Fruit fly (Drosophila melanogaster): ENCODE results near the gene Ptp61F.
A peak's percentile ranks its signal among the peaks of the same experiment; 100 is the strongest.

Gene Ptp61F

dm6 chr3L:1496408-1496807 is 21.4 kb upstream of the Ptp61F start, which contains the start of gene CG12084 (continued):
- no peak for TF ChIP-seq grau (tag; optimal IDR thresholded peaks at IDR 0.05)
- TF ChIP-seq Neu2 (GFP tag; optimal IDR thresholded peaks at IDR 0.05; ENCODE audit: borderline replicate concordance) = no peak
- TF ChIP-seq Lpt (GFP tag; optimal IDR thresholded peaks at IDR 0.05) = no peak
- TF ChIP-seq wor (GFP tag; IDR thresholded peaks at IDR 0.05) = no peak
- no peak for TF ChIP-seq BtbVII (GFP tag; optimal IDR thresholded peaks at IDR 0.05)
- no peak for TF ChIP-seq z (GFP tag; IDR thresholded peaks at IDR 0.05)
- TF ChIP-seq H2.0 (GFP tag; IDR thresholded peaks at IDR 0.05) = no peak
- no peak for TF ChIP-seq CG2678 (tag; optimal IDR thresholded peaks at IDR 0.05)
- TF ChIP-seq CG6272 (GFP tag; IDR thresholded peaks at IDR 0.05) = no peak
- TF ChIP-seq sens-2 (GFP tag; IDR thresholded peaks at IDR 0.05) = no peak
- peak; percentile 13 for TF ChIP-seq her (GFP tag; optimal IDR thresholded peaks at IDR 0.05)
- no peak for TF ChIP-seq zen2 (GFP tag; IDR thresholded peaks at IDR 0.05; ENCODE audit: partially characterized antibody)
- TF ChIP-seq pan (optimal IDR thresholded peaks at IDR 0.05) = no peak
- no peak for TF ChIP-seq pan (GFP tag; optimal IDR thresholded peaks at IDR 0.05 in 1 of 2, IDR thresholded peaks at IDR 0.05 in 1 of 2)
- TF ChIP-seq Sry-δ (GFP tag; optimal IDR thresholded peaks at IDR 0.05) = peak; percentile 21
- no peak for TF ChIP-seq CG17186 (GFP tag; optimal IDR thresholded peaks at IDR 0.05)
- no peak for TF ChIP-seq CG11398 (GFP tag; optimal IDR thresholded peaks at IDR 0.05)
- no peak for TF ChIP-seq CG14860 (GFP tag; IDR thresholded peaks at IDR 0.05; ENCODE audit: partially characterized antibody)
- no peak for TF ChIP-seq Hr39 (optimal IDR thresholded peaks at IDR 0.05)
- TF ChIP-seq trem (tag; optimal IDR thresholded peaks at IDR 0.05) = peak; percentile 59
- no peak for TF ChIP-seq hth (optimal IDR thresholded peaks at IDR 0.05)
- TF ChIP-seq dpn (GFP tag; optimal IDR thresholded peaks at IDR 0.05) = no peak
- TF ChIP-seq Poxn (GFP tag; IDR thresholded peaks at IDR 0.05) = no peak
- TF ChIP-seq psq (GFP tag; optimal IDR thresholded peaks at IDR 0.05) = no peak
- no peak for TF ChIP-seq D (optimal IDR thresholded peaks at IDR 0.05)
- TF ChIP-seq D (GFP tag; optimal IDR thresholded peaks at IDR 0.05) = no peak
- TF ChIP-seq BEAF-32 (GFP tag; optimal IDR thresholded peaks at IDR 0.05) = peak; percentile 20
- no peak for TF ChIP-seq en (GFP tag; optimal IDR thresholded peaks at IDR 0.05)
- TF ChIP-seq luna (GFP tag; optimal IDR thresholded peaks at IDR 0.05) = no peak
- no peak for TF ChIP-seq CG7928 (GFP tag; optimal IDR thresholded peaks at IDR 0.05)
- TF ChIP-seq peb (GFP tag; IDR thresholded peaks at IDR 0.05) = no peak
- TF ChIP-seq CG10147 (GFP tag; optimal IDR thresholded peaks at IDR 0.05) = no peak
- TF ChIP-seq Meics (GFP tag; optimal IDR thresholded peaks at IDR 0.05) = no peak
- no peak for TF ChIP-seq CG10431 (GFP tag; optimal IDR thresholded peaks at IDR 0.05)
- TF ChIP-seq CG30403 (GFP tag; optimal IDR thresholded peaks at IDR 0.05) = no peak
- TF ChIP-seq CG9932 (GFP tag; IDR thresholded peaks at IDR 0.05) = no peak
- no peak for TF ChIP-seq CG12769 (tag; optimal IDR thresholded peaks at IDR 0.05)
- peak; percentile 87 for TF ChIP-seq CG9797 (GFP tag; optimal IDR thresholded peaks at IDR 0.05)
- no peak for TF ChIP-seq ssp (GFP tag; IDR thresholded peaks at IDR 0.05)
- no peak for TF ChIP-seq CG17612 (GFP tag; IDR thresholded peaks at IDR 0.05)
- no peak for TF ChIP-seq CG4820 (GFP tag; optimal IDR thresholded peaks at IDR 0.05)
- TF ChIP-seq Elba2 (GFP tag; optimal IDR thresholded peaks at IDR 0.05) = peak; percentile 82
- no peak for TF ChIP-seq sob (GFP tag; IDR thresholded peaks at IDR 0.05)
- no peak for TF ChIP-seq Doc2 (GFP tag; IDR thresholded peaks at IDR 0.05)
- TF ChIP-seq sr (GFP tag; IDR thresholded peaks at IDR 0.05) = no peak
- TF ChIP-seq sug (tag; optimal IDR thresholded peaks at IDR 0.05) = no peak
- TF ChIP-seq tx (GFP tag; optimal IDR thresholded peaks at IDR 0.05) = no peak
- no peak for TF ChIP-seq dan (GFP tag; IDR thresholded peaks at IDR 0.05)
- TF ChIP-seq CG3407 (GFP tag; optimal IDR thresholded peaks at IDR 0.05) = no peak
- TF ChIP-seq CG11504 (tag; optimal IDR thresholded peaks at IDR 0.05) = no peak
- no peak for TF ChIP-seq Dip3 (GFP tag; optimal IDR thresholded peaks at IDR 0.05)
- TF ChIP-seq CG34376 (GFP tag; optimal IDR thresholded peaks at IDR 0.05) = no peak
- no peak for TF ChIP-seq ato (GFP tag; IDR thresholded peaks at IDR 0.05; ENCODE audit: partially characterized antibody)
- peak; percentile 85 for TF ChIP-seq MESR4 (GFP tag; optimal IDR thresholded peaks at IDR 0.05)

Data from whole organism, embryonic.